Worm (Caenorhabditis elegans) whole organism, young adult: Measurements from ENCODE around the gene lonp-2.

Experiments
- B0019.2 ChIP-seq: fragments of 200-800 bp; sonication (Bioruptor generic); conservative IDR thresholded peaks from 2 replicates; pipeline ENCODE4 v1.3.6; 2022; ENCODE audit warnings: missing genetic modification reagents, missing genetic modification characterization, missing compliant biosample characterization
- F10E7.11 ChIP-seq: sonication (generic microtip); optimal IDR thresholded peaks from 2 replicates; lab custom pipeline; 2017; ENCODE audit warnings: mild to moderate bottlenecking, missing genetic modification characterization, moderate library complexity, missing compliant biosample characterization
- F55B11.4 ChIP-seq: sonication (generic microtip); optimal IDR thresholded peaks from 2 replicates; lab custom pipeline; 2016; ENCODE audit warnings: missing compliant biosample characterization, missing genetic modification characterization, borderline replicate concordance; ENCODE audit not compliant: insufficient read depth
- Y53G8AR.9 ChIP-seq: fragments of 200-800 bp; sonication (Bioruptor generic); conservative IDR thresholded peaks from 2 replicates; pipeline ENCODE4 v1.3.6; 2022; ENCODE audit warnings: missing genetic modification reagents, missing genetic modification characterization, missing compliant biosample characterization
- Y67H2A.10 ChIP-seq: fragments of 200-800 bp; sonication (Bioruptor generic); conservative IDR thresholded peaks from 2 replicates; pipeline ENCODE4 v1.3.6; 2022; ENCODE audit warnings: missing genetic modification reagents, missing genetic modification characterization, missing compliant biosample characterization
- ZK185.1 ChIP-seq: sonication (generic microtip); optimal IDR thresholded peaks from 2 replicates; lab custom pipeline; 2016; ENCODE audit warnings: mild to moderate bottlenecking, missing genetic modification characterization, missing compliant biosample characterization; ENCODE audit not compliant: poor library complexity, severe bottlenecking
- attf-6 ChIP-seq: fragments of 200-800 bp; sonication (Bioruptor generic); IDR thresholded peaks from 2 replicates; pipeline ENCODE4 v1.3.6; 2022; ENCODE audit warnings: missing genetic modification reagents, missing genetic modification characterization, missing compliant biosample characterization
- ccch-3 ChIP-seq: fragments of 200-800 bp; sonication (Bioruptor generic); optimal IDR thresholded peaks from 2 replicates; lab custom pipeline; 2018; ENCODE audit warnings: mild to moderate bottlenecking, missing genetic modification characterization, missing compliant biosample characterization
- cebp-2 ChIP-seq: fragments of 200-800 bp; sonication (Bioruptor generic); IDR thresholded peaks from 2 replicates; pipeline ENCODE4 v1.3.6; 2022; ENCODE audit warnings: missing genetic modification characterization, missing compliant biosample characterization
- ceh-27 ChIP-seq: fragments of 200-800 bp; sonication (Bioruptor generic); optimal IDR thresholded peaks from 2 replicates; lab custom pipeline; 2018; ENCODE audit warnings: mild to moderate bottlenecking, missing genetic modification characterization, moderate library complexity, missing compliant biosample characterization
- ceh-91 ChIP-seq: fragments of 200-800 bp; sonication (Bioruptor generic); IDR thresholded peaks from 2 replicates; pipeline ENCODE4 v1.3.6; 2022; ENCODE audit warnings: missing genetic modification reagents, missing genetic modification characterization, missing compliant biosample characterization
- chd-7 ChIP-seq: sonication (generic microtip); optimal IDR thresholded peaks from 2 replicates; lab custom pipeline; 2016; ENCODE audit warnings: mild to moderate bottlenecking, missing genetic modification characterization, moderate library complexity, missing compliant biosample characterization
- die-1 ChIP-seq: sonication (generic microtip); optimal IDR thresholded peaks from 2 replicates; lab custom pipeline; 2016; ENCODE audit warnings: missing genotype, mild to moderate bottlenecking, missing genetic modification characterization, missing compliant biosample characterization
- dox-1 ChIP-seq: fragments of 200-800 bp; sonication (Bioruptor generic); IDR thresholded peaks from 2 replicates; pipeline ENCODE4 v1.3.6; 2022; ENCODE audit warnings: missing genetic modification reagents, missing genetic modification characterization, missing compliant biosample characterization
- egrh-3 ChIP-seq: fragments of 200-800 bp; sonication (Bioruptor generic); IDR thresholded peaks from 2 replicates; pipeline ENCODE4 v1.3.6; 2022; ENCODE audit warnings: missing genetic modification reagents, missing genetic modification characterization, missing compliant biosample characterization
- him-1 ChIP-seq: sonication (generic microtip); optimal IDR thresholded peaks from 2 replicates; lab custom pipeline; 2016; ENCODE audit warnings: missing genotype, missing genetic modification reagents, missing genetic modification characterization, missing compliant biosample characterization
- lag-1 ChIP-seq: fragments of 200-800 bp; sonication (Bioruptor generic); IDR thresholded peaks from 2 replicates; pipeline ENCODE4 v1.3.6; 2022; ENCODE audit warnings: missing genetic modification reagents, missing genetic modification characterization, missing compliant biosample characterization
- let-526 ChIP-seq: fragments of 200-800 bp; sonication (Bioruptor generic); IDR thresholded peaks from 2 replicates; pipeline ENCODE4 v1.3.6; 2022; ENCODE audit warnings: missing genetic modification reagents, missing genetic modification characterization, missing compliant biosample characterization
- lin-54 ChIP-seq: fragments of 200-800 bp; sonication (Bioruptor generic); optimal IDR thresholded peaks from 2 replicates; lab custom pipeline; 2018; ENCODE audit warnings: mild to moderate bottlenecking, missing genetic modification characterization, missing compliant biosample characterization
- lir-1 ChIP-seq: fragments of 200-800 bp; sonication (Bioruptor generic); conservative IDR thresholded peaks from 2 replicates; pipeline ENCODE4 v1.3.6; 2022; ENCODE audit warnings: missing genetic modification reagents, missing genetic modification characterization, missing compliant biosample characterization
- madf-6 ChIP-seq: fragments of 200-800 bp; sonication (Bioruptor generic); IDR thresholded peaks from 2 replicates; pipeline ENCODE4 v1.3.6; 2022; ENCODE audit warnings: missing genetic modification reagents, missing genetic modification characterization, missing compliant biosample characterization
- mel-28 ChIP-seq: sonication (generic microtip); optimal IDR thresholded peaks from 2 replicates; lab custom pipeline; 2016; ENCODE audit warnings: borderline replicate concordance, mild to moderate bottlenecking, missing genetic modification characterization, missing compliant biosample characterization
- nfya-1 ChIP-seq: sonication (generic microtip); optimal IDR thresholded peaks from 2 replicates; lab custom pipeline; 2017; ENCODE audit warnings: antibody characterized with exemption, missing compliant biosample characterization, missing genetic modification characterization, borderline replicate concordance; ENCODE audit not compliant: insufficient read depth
- nhr-120 ChIP-seq: fragments of 200-800 bp; sonication (Bioruptor generic); IDR thresholded peaks from 2 replicates; pipeline ENCODE4 v1.3.6; 2022; ENCODE audit warnings: missing genetic modification characterization, missing compliant biosample characterization
- nhr-27 ChIP-seq: fragments of 200-800 bp; sonication (Bioruptor generic); optimal IDR thresholded peaks from 2 replicates; lab custom pipeline; 2018; ENCODE audit warnings: mild to moderate bottlenecking, missing genetic modification characterization, moderate library complexity, missing compliant biosample characterization
- repo-1 ChIP-seq: sonication (generic microtip); optimal IDR thresholded peaks from 2 replicates; lab custom pipeline; 2017; ENCODE audit warnings: mild to moderate bottlenecking, missing genetic modification characterization, missing compliant biosample characterization
- rpc-1 ChIP-seq, 2 experiments: fragments of 150-350 bp in 1 of 2; sonication (generic microtip) in 1 of 2; optimal IDR thresholded peaks; 2 replicates each; lab custom pipeline; 2014 to 2018; ENCODE audit warnings: missing biosample characterization in 1 of 2, missing genetic modification characterization in 1 of 2, missing genetic modification reagents in 1 of 2, missing genotype in 1 of 2
- snpc-1.1 ChIP-seq: sonication (generic microtip); optimal IDR thresholded peaks from 2 replicates; lab custom pipeline; 2017; ENCODE audit warnings: missing genetic modification characterization, mild to moderate bottlenecking, missing compliant biosample characterization, antibody characterized with exemption, moderate library complexity, missing genotype, missing genetic modification reagents; ENCODE audit not compliant: insufficient read depth
- snpc-3.4 ChIP-seq: sonication (generic microtip); optimal IDR thresholded peaks from 2 replicates; lab custom pipeline; 2017; ENCODE audit warnings: missing genetic modification characterization, mild to moderate bottlenecking, missing compliant biosample characterization, antibody characterized with exemption, moderate library complexity, missing genotype, missing genetic modification reagents
- snpc-4 ChIP-seq, 5 experiments: fragments of 150-350 bp in 1 of 5; sonication (generic microtip) in 4 of 5; optimal IDR thresholded peaks; 2 replicates each; lab custom pipeline; 2014 to 2018; ENCODE audit warnings: missing genetic modification characterization in 5 of 5, missing biosample characterization in 3 of 5, antibody characterized with exemption in 2 of 5, mild to moderate bottlenecking in 2 of 5, missing compliant biosample characterization in 2 of 5, missing genotype in 2 of 5, moderate library complexity in 2 of 5, missing genetic modification reagents in 1 of 5
- sptf-2 ChIP-seq: fragments of 200-800 bp; sonication (Bioruptor generic); optimal IDR thresholded peaks from 2 replicates; lab custom pipeline; 2018; ENCODE audit warnings: mild to moderate bottlenecking, missing genetic modification characterization, missing compliant biosample characterization
- tlf-1 ChIP-seq: fragments of 200-800 bp; sonication (Bioruptor generic); optimal IDR thresholded peaks from 2 replicates; lab custom pipeline; 2018; ENCODE audit warnings: mild to moderate bottlenecking, missing genetic modification characterization, missing compliant biosample characterization
- zim-3 ChIP-seq: sonication (generic microtip); optimal IDR thresholded peaks from 2 replicates; lab custom pipeline; 2017; ENCODE audit warnings: mild to moderate bottlenecking, missing genetic modification characterization, moderate library complexity, missing compliant biosample characterization
- ztf-22 ChIP-seq: fragments of 200-800 bp; sonication (Bioruptor generic); optimal IDR thresholded peaks from 2 replicates; lab custom pipeline; 2018; ENCODE audit warnings: mild to moderate bottlenecking, missing genetic modification characterization, moderate library complexity, missing compliant biosample characterization
- ztf-28 ChIP-seq: fragments of 200-800 bp; sonication (Bioruptor generic); IDR thresholded peaks from 2 replicates; pipeline ENCODE4 v1.3.6; 2022; ENCODE audit warnings: missing genetic modification reagents, missing genetic modification characterization, missing compliant biosample characterization

The lonp-2 gene

DNA sequence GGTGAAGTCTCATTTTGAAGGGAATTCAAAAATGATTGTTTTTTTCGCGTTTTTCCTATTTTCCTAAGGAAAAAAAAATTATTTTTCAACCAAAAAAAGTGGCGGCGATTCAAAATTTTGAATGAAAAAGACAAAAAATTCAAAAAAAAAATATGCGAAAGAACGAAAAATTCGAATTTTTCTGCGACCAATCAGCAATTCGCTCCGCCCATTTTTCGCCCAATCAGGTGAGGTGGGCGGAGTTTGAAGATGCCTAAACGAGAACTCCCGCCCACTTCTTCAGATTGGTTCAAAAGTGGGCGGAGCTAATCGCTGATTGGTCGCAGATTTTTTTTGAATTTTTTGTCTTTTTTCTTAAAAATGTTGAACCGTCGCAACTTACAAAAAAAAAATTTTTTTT, 43.6 kb upstream of the lonp-2 start:
- no peak for TF ChIP-seq ccch-3 (GFP tag; lab: Kevin White, UChicago)
- no peak for TF ChIP-seq Y53G8AR.9 (GFP tag; lab: Robert Waterston, UW)
- no peak for TF ChIP-seq sptf-2 (GFP tag; lab: Kevin White, UChicago)
- no peak for TF ChIP-seq repo-1 (tag; lab: Kevin White, UChicago)
- TF ChIP-seq nfya-1 (tag; lab: Kevin White, UChicago): no peak
- TF ChIP-seq snpc-1.1: no peak
- no peak for TF ChIP-seq zim-3 (tag; lab: Kevin White, UChicago)
- no peak for TF ChIP-seq egrh-3 (GFP tag; lab: Robert Waterston, UW)
- TF ChIP-seq F55B11.4 (tag; lab: Kevin White, UChicago): no peak
- no peak for TF ChIP-seq snpc-4 (GFP tag; optimal IDR thresholded peaks at IDR 0.05; lab: Kevin White, UChicago)
- no peak for TF ChIP-seq snpc-4 (tag; optimal IDR thresholded peaks at IDR 0.05; lab: Kevin White, UChicago)
- no peak for TF ChIP-seq nhr-120 (GFP tag; lab: Robert Waterston, UW)
- no peak for TF ChIP-seq mel-28 (tag; lab: Kevin White, UChicago)

DNA sequence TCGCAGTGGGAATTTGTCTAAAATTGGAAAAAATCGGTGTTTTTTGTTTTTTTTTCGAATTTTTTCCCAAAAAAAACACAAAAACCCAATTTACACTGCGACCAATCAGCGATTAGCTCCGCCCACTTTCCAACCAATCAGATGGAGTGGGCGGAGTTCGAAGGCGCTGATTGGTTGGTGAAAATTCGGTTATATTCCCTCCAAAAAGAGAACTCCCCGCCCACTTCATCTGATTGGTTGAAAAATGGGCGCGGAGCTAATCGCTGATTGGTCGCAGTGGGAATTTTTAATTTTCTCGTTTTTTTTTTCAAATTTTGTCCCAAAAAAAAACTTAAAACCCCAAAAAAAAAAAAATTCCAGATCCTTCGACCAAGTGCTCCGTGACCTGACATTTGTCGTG, 43.1 kb upstream of the lonp-2 start:
- TF ChIP-seq let-526 (GFP tag; lab: Robert Waterston, UW): no peak
- no peak for TF ChIP-seq lin-54 (GFP tag; lab: Kevin White, UChicago)
- TF ChIP-seq nhr-27: no peak
- no peak for TF ChIP-seq lir-1 (GFP tag; lab: Robert Waterston, UW)
- TF ChIP-seq snpc-3.4 (tag; lab: Kevin White, UChicago): no peak
- TF ChIP-seq die-1 (tag; lab: Kevin White, UChicago): no peak
- TF ChIP-seq Y67H2A.10 (GFP tag; lab: Robert Waterston, UW): no peak
- TF ChIP-seq F55B11.4 (tag; lab: Kevin White, UChicago): no peak
- no peak for TF ChIP-seq dox-1 (GFP tag; lab: Robert Waterston, UW)
- no peak for TF ChIP-seq him-1 (tag; lab: Kevin White, UChicago)
- TF ChIP-seq ceh-91 (GFP tag; lab: Robert Waterston, UW): no peak
- no peak for TF ChIP-seq lag-1 (GFP tag; lab: Robert Waterston, UW)
- no peak for TF ChIP-seq tlf-1 (GFP tag; lab: Kevin White, UChicago)
- TF ChIP-seq cebp-2 (GFP tag; lab: Robert Waterston, UW): no peak
- TF ChIP-seq F10E7.11 (tag; lab: Kevin White, UChicago): no peak

ce11 chrIII:12067736-12068135, 39.8 kb upstream of the lonp-2 start:
- TF ChIP-seq ceh-27 (GFP tag; lab: Kevin White, UChicago): no peak
- no peak for TF ChIP-seq ztf-28 (GFP tag; lab: Robert Waterston, UW)
- no peak for TF ChIP-seq ceh-91 (GFP tag; lab: Robert Waterston, UW)
- no peak for TF ChIP-seq nfya-1 (tag; lab: Kevin White, UChicago)
- TF ChIP-seq rpc-1 (optimal IDR thresholded peaks at IDR 0.05; lab: Kevin White, UChicago): no peak
- TF ChIP-seq rpc-1 (tag; optimal IDR thresholded peaks at IDR 0.05; lab: Kevin White, UChicago): no peak
- TF ChIP-seq snpc-4 (GFP tag; optimal IDR thresholded peaks at IDR 0.05; lab: Kevin White, UChicago): no peak
- no peak for TF ChIP-seq snpc-4 (tag; optimal IDR thresholded peaks at IDR 0.05; lab: Kevin White, UChicago)
- no peak for TF ChIP-seq ZK185.1 (tag; lab: Kevin White, UChicago)
- TF ChIP-seq ztf-22 (GFP tag; lab: Kevin White, UChicago): no peak
- TF ChIP-seq B0019.2: no peak
- no peak for TF ChIP-seq Y67H2A.10 (GFP tag; lab: Robert Waterston, UW)
- TF ChIP-seq attf-6 (GFP tag; lab: Robert Waterston, UW): no peak
- TF ChIP-seq madf-6 (GFP tag; lab: Robert Waterston, UW): no peak
- no peak for TF ChIP-seq chd-7 (tag; lab: Kevin White, UChicago)
- TF ChIP-seq, all 124 proteins: peak for 0
